Worm (Caenorhabditis elegans) whole organism, L1 larva: ENCODE results near the gene clec-70.
"Not testable (repeated sequence)": the region's sequence is repeated elsewhere in the genome, so short reads cannot be mapped to it uniquely, and the experiment has no call there.

Source experiments
- C04F5.9 ChIP-seq: sonication (generic microtip); optimal IDR thresholded peaks from 2 replicates; lab custom pipeline; 2016; ENCODE audit warnings: missing genetic modification characterization, missing compliant biosample characterization
- F16B12.6 ChIP-seq: fragments of 150-350 bp; optimal IDR thresholded peaks from 2 replicates; lab custom pipeline; 2014; ENCODE audit warnings: missing biosample characterization, missing genetic modification characterization
- alr-1 ChIP-seq: fragments of 200-800 bp; sonication (Bioruptor generic); optimal IDR thresholded peaks from 2 replicates; lab custom pipeline; 2018; ENCODE audit warnings: borderline replicate concordance, mild to moderate bottlenecking, missing genetic modification characterization, missing compliant biosample characterization
- ama-1 ChIP-seq: fragments of 150-350 bp; optimal IDR thresholded peaks from 2 replicates; lab custom pipeline; 2014
- blmp-1 ChIP-seq: fragments of 150-350 bp; optimal IDR thresholded peaks from 2 replicates; lab custom pipeline; 2014; ENCODE audit warnings: missing biosample characterization, missing genetic modification characterization
- ceh-8 ChIP-seq: fragments of 200-800 bp; sonication (Bioruptor generic); optimal IDR thresholded peaks from 2 replicates; lab custom pipeline; 2018; ENCODE audit warnings: mild to moderate bottlenecking, missing genetic modification characterization, moderate library complexity, missing compliant biosample characterization
- ceh-90 ChIP-seq: sonication (generic microtip); optimal IDR thresholded peaks from 2 replicates; lab custom pipeline; 2016; ENCODE audit warnings: missing genetic modification characterization, missing compliant biosample characterization
- egl-13 ChIP-seq: sonication (generic microtip); optimal IDR thresholded peaks from 2 replicates; lab custom pipeline; 2016; ENCODE audit warnings: missing genotype, missing genetic modification reagents, missing genetic modification characterization, missing compliant biosample characterization
- elt-2 ChIP-seq: sonication (generic microtip); optimal IDR thresholded peaks from 2 replicates; lab custom pipeline; 2016; ENCODE audit warnings: missing genetic modification characterization, mild to moderate bottlenecking, inconsistent platforms, missing compliant biosample characterization, missing genetic modification reagents
- ets-5 ChIP-seq: fragments of 200-800 bp; sonication (Bioruptor generic); IDR thresholded peaks from 2 replicates; pipeline ENCODE4 v1.3.6; 2022; ENCODE audit warnings: missing genetic modification characterization, missing compliant biosample characterization
- fkh-10 ChIP-seq: sonication (generic microtip); optimal IDR thresholded peaks from 2 replicates; lab custom pipeline; 2017; ENCODE audit warnings: missing biosample characterization, missing genetic modification reagents, missing genetic modification characterization
- fos-1 ChIP-seq: fragments of 150-350 bp; optimal IDR thresholded peaks from 2 replicates; lab custom pipeline; 2014; ENCODE audit warnings: missing biosample characterization, missing genetic modification characterization
- grh-1 ChIP-seq: fragments of 200-800 bp; sonication (Bioruptor generic); IDR thresholded peaks from 2 replicates; pipeline ENCODE4 v1.3.6; 2022; ENCODE audit warnings: missing genetic modification reagents, missing genetic modification characterization, missing compliant biosample characterization
- hlh-4 ChIP-seq: sonication (generic microtip); optimal IDR thresholded peaks from 2 replicates; lab custom pipeline; 2016; ENCODE audit warnings: mild to moderate bottlenecking, missing genetic modification characterization, missing compliant biosample characterization
- jun-1 ChIP-seq: fragments of 150-350 bp; optimal IDR thresholded peaks from 2 replicates; lab custom pipeline; 2014; ENCODE audit warnings: missing biosample characterization, missing genetic modification reagents, missing genetic modification characterization
- lir-3 ChIP-seq: sonication (generic microtip); optimal IDR thresholded peaks from 2 replicates; lab custom pipeline; 2016; ENCODE audit warnings: mild to moderate bottlenecking, missing genetic modification characterization, moderate library complexity, missing compliant biosample characterization; ENCODE audit not compliant: poor library complexity
- lsy-2 ChIP-seq, 2 experiments: fragments of 150-350 bp; optimal IDR thresholded peaks; 2 replicates each; lab custom pipeline; 2014; ENCODE audit warnings: missing biosample characterization in 2 of 2, missing genetic modification characterization in 2 of 2
- mab-9 ChIP-seq: fragments of 200-800 bp; sonication (Bioruptor generic); IDR thresholded peaks from 2 replicates; pipeline ENCODE4 v1.3.6; 2022; ENCODE audit warnings: missing genetic modification reagents, missing genetic modification characterization, missing compliant biosample characterization
- mef-2 ChIP-seq: fragments of 150-350 bp; optimal IDR thresholded peaks from 2 replicates; lab custom pipeline; 2014; ENCODE audit warnings: missing biosample characterization, missing genetic modification characterization
- mep-1 ChIP-seq: fragments of 150-350 bp; optimal IDR thresholded peaks from 2 replicates; lab custom pipeline; 2014; ENCODE audit warnings: missing biosample characterization, missing genetic modification characterization
- nhr-19 ChIP-seq: fragments of 200-800 bp; sonication (Bioruptor generic); conservative IDR thresholded peaks from 2 replicates; pipeline ENCODE4 v1.3.6; 2022; ENCODE audit warnings: missing genetic modification characterization, missing compliant biosample characterization
- nhr-237 ChIP-seq: fragments of 150-350 bp; optimal IDR thresholded peaks from 2 replicates; lab custom pipeline; 2014; ENCODE audit warnings: missing biosample characterization, missing genetic modification characterization
- nhr-71 ChIP-seq: sonication (generic microtip); optimal IDR thresholded peaks from 2 replicates; lab custom pipeline; 2016; ENCODE audit warnings: mild to moderate bottlenecking, missing genetic modification characterization, moderate library complexity, missing compliant biosample characterization
- nhr-76 ChIP-seq: sonication (generic microtip); optimal IDR thresholded peaks from 2 replicates; lab custom pipeline; 2017; ENCODE audit warnings: missing biosample characterization, missing genetic modification characterization
- nhr-84 ChIP-seq: sonication (generic microtip); optimal IDR thresholded peaks from 2 replicates; lab custom pipeline; 2017; ENCODE audit warnings: missing biosample characterization, missing genetic modification characterization
- nhr-85 ChIP-seq: sonication (generic microtip); peaks from one replicate; lab custom pipeline; 2016; ENCODE audit warnings: missing genetic modification characterization, inconsistent platforms, missing compliant biosample characterization
- pax-3 ChIP-seq: fragments of 200-800 bp; sonication (Bioruptor generic); optimal IDR thresholded peaks from 2 replicates; lab custom pipeline; 2018; ENCODE audit warnings: mild to moderate bottlenecking, missing genetic modification characterization, moderate library complexity, missing compliant biosample characterization
- rnt-1 ChIP-seq: sonication (generic microtip); optimal IDR thresholded peaks from 2 replicates; lab custom pipeline; 2016; ENCODE audit warnings: mild to moderate bottlenecking, missing genetic modification characterization, moderate library complexity, missing compliant biosample characterization
- skn-1 ChIP-seq: fragments of 150-350 bp; optimal IDR thresholded peaks from 2 replicates; lab custom pipeline; 2014; ENCODE audit warnings: missing biosample characterization, missing genetic modification characterization
- snpc-4 ChIP-seq: fragments of 150-350 bp; optimal IDR thresholded peaks from 2 replicates; lab custom pipeline; 2014; ENCODE audit warnings: missing biosample characterization, missing genetic modification characterization
- sup-37 ChIP-seq: fragments of 200-800 bp; sonication (Bioruptor generic); optimal IDR thresholded peaks from 2 replicates; lab custom pipeline; 2018; ENCODE audit warnings: mild to moderate bottlenecking, missing genetic modification characterization, missing compliant biosample characterization
- unc-130 ChIP-seq: fragments of 150-350 bp; optimal IDR thresholded peaks from 2 replicates; lab custom pipeline; 2017; ENCODE audit warnings: missing biosample characterization, missing genetic modification characterization, inconsistent platforms
- unc-30 ChIP-seq: sonication (generic microtip); optimal IDR thresholded peaks from 2 replicates; lab custom pipeline; 2017; ENCODE audit warnings: missing biosample characterization, missing genetic modification characterization
- unc-62 ChIP-seq: fragments of 150-350 bp; optimal IDR thresholded peaks from 2 replicates; lab custom pipeline; 2014; ENCODE audit warnings: missing biosample characterization, missing genetic modification reagents, missing genetic modification characterization
- xbp-1 ChIP-seq: sonication (generic microtip); optimal IDR thresholded peaks from 2 replicates; lab custom pipeline; 2016; ENCODE audit warnings: missing genetic modification characterization, missing compliant biosample characterization

The clec-70 gene

DNA sequence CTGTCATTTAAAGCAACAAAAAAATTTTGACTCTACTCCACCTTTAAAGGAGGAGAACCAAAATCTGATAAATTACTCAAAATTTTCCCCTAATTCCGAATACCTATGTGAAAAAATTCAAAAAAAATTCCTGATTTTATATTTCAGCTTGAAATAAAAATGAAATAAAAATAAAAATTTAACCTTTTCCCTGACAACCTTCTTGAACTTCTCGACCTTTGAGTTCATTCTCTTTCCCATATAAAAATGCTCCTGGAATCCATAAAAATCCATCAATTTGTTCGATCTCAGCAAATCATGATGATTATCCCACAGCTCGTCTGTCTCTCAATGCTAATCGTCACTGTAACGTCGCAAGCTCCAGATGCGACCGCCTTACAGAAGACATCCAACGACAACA, 29.6 kb upstream of the clec-70 start, which contains the start of gene F56D6.6:
F56D6.6 (plus strand) TSS at position 301 of the 400 bp plus-strand sequence.
- no peak for TF ChIP-seq nhr-84
- no peak for TF ChIP-seq nhr-19
- no peak for TF ChIP-seq nhr-76

DNA sequence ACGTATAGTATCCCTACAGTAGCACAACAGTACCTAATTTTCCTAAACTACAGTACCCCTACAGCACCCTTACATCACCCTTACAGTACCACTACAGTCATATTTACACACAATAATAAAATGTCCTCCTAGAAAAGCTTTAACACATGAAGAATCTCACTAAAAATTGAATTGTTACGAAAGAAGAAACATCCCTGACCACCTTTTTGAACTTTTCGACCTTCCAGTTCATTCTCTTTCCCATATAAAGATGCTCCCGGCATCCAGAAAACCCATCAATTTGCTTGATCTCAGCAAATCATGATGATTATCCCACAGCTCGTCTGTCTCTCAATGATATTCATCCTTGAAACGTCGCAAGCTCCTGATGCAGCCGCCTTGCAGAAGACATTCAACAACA, 27.9 kb upstream of the clec-70 start, which contains the start of gene F56D6.21:
F56D6.21 (plus strand) TSS at position 301 of the 400 bp plus-strand sequence.
- TF ChIP-seq nhr-19 (no peak), snpc-4 (no peak)

DNA sequence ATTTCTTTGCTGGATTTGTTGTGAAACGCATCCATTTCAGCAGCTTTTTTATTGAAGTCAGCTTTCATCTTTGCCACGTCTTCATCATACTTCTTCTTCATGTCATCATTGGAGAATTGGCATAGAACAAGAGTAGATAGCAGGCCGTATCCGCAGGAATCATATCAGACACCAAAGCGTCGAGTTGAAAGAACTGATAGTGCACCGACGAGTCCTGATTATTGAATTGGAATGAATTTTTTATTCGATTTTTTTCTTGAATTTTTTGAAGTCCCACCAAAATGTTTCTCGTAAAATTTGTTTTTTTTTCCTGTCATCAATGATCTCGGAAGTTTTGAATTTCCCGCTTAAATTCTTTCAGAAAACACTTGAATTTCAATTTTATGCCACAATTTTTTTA, 26.1 kb upstream of the clec-70 start, which contains the start of gene F56D6.11:
F56D6.11 (minus strand) TSS at position 101 of the 400 bp plus-strand sequence.
- no peak for TF ChIP-seq sup-37
- no peak for TF ChIP-seq C04F5.9 (tag; lab: Kevin White, UChicago)
- TF ChIP-seq mab-9 (GFP tag; lab: Robert Waterston, UW), result no peak
- TF ChIP-seq rnt-1, result no peak
- TF ChIP-seq unc-62 (GFP tag; lab: Kevin White, UChicago), result no peak

DNA sequence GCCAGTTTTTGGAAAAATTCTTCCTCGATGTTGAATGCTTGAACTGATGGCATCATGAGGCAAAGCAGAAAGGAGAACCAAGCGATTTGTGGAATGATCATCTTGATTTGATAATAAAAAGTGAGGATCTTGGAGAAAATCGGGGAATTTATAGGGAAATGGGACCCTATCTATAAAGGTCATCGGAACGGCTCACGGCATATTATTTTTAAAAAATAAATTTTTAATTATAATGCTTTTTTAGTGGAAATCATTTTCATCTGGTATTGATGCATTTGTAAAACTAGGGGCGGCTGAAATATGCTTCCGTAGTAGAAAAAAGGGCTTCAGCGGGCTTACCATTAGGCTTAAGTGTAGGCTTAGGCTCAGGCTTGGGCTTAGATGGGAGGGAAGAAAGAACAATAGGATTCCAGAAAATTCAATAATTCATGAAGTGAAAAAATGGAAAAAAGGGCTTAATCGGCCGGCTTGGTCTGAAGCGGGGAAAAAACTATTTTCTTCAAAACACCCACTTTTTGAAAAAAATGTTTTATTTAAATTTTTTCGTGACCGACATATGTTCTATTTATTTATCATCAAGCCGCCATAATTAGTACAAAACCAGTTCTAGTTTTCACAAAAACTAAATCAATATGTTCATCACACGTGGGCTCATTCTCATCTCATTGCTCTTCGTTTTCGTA, 24.9 kb upstream of the clec-70 start, which contains the start of the genes F56D6.22 and F56D6.12:
F56D6.22 (minus strand) TSS at position 101 of the 683 bp plus-strand sequence.
F56D6.12 (plus strand) TSS at position 633 of the 683 bp plus-strand sequence.
- TF ChIP-seq snpc-4, result no peak
- no peak for TF ChIP-seq ceh-8 (GFP tag; lab: Kevin White, UChicago)
- TF ChIP-seq unc-30 (tag; lab: Kevin White, UChicago), result no peak
- no peak for TF ChIP-seq nhr-84
- TF ChIP-seq ets-5 (GFP tag; lab: Robert Waterston, UW), result no peak
- TF ChIP-seq jun-1 (tag; lab: Kevin White, UChicago), result no peak
- TF ChIP-seq nhr-237, result no peak
- no peak for TF ChIP-seq ceh-90
- no peak for TF ChIP-seq lir-3 (tag; lab: Kevin White, UChicago)
- no peak for TF ChIP-seq blmp-1 (tag; lab: Kevin White, UChicago)
- no peak for TF ChIP-seq fkh-10
- TF ChIP-seq mep-1, result no peak
- TF ChIP-seq nhr-85 (tag; lab: Kevin White, UChicago), result no peak
- no peak for TF ChIP-seq pax-3
- TF ChIP-seq skn-1 (tag; lab: Kevin White, UChicago), result no peak

DNA sequence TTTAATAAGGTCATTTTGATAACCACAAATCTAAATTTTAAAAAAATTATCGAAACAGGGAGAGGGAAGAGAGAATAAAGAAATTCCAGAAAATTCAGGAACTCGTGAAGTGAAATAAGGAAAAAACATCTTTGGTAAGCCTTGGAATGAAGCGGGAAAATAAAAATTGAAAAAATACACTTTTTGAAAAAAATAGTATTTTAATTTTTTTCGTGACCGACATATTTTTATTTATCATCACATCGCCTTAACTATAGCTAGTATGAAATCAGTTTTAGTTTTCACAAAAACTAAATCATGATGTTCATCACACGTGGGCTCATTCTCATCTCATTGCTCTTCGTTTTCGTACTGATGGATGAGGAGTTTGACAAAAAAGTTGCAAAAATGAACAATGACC, 23.4 kb upstream of the clec-70 start, which contains the start of gene F56D6.13:
F56D6.13 (plus strand) TSS at position 301 of the 400 bp plus-strand sequence.
- TF ChIP-seq unc-62 (GFP tag; lab: Kevin White, UChicago), result no peak
- TF ChIP-seq, all 84 proteins: peak for 0

DNA sequence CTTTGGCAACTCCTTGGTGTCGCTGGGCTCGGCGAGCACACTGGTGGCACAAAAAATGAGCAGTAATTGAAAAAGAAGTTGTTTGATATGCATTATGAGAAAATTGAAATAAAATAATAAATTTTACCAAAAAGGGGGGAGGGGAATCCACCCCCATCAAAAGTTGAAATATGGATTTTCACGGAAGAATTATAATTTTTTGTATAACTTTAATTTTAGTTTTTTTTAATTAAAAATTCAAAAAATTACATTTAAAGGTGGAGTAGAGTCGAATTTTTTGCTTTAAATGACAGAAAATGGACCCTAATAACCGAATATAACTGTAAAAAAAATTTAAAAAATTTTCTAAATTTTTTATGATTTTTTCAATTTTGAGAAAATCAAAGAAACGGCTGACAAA, 20.7 kb upstream of the clec-70 start, which contains the start of gene F56D6.18:
F56D6.18 (minus strand) TSS at position 101 of the 400 bp plus-strand sequence.
- TF ChIP-seq fos-1 (tag; lab: Kevin White, UChicago); F16B12.6 (tag; lab: Kevin White, UChicago); lsy-2 (tag; optimal IDR thresholded peaks at IDR 0.05; lab: Kevin White, UChicago): not testable (repeated sequence)

DNA sequence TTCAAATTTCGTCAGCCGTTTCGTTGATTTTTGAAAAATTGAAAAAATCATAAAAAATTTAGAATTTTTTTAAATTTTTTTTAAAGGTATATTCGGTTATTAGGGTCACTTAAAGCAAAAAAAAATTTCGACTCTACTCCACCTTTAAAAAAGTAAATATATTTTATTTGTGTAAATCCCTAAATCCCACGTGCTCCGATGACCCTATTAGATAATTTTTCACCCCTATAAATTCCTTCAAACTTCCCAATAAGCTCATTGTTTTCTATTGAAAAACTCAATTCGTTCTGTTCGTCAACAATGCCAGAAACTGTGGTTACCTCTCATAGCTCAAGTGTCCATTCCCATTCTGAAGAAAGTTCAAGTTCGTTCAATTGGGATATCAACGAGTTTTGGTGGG, 19.9 kb upstream of the clec-70 start, which contains the start of gene F56D6.20:
F56D6.20 (plus strand) TSS at position 301 of the 400 bp plus-strand sequence.
- TF ChIP-seq blmp-1 (tag; lab: Kevin White, UChicago), result no peak
- no peak for TF ChIP-seq egl-13 (tag; lab: Kevin White, UChicago)
- no peak for TF ChIP-seq mef-2 (tag; lab: Kevin White, UChicago)
- TF ChIP-seq nhr-85 (tag; lab: Kevin White, UChicago), result no peak
- TF ChIP-seq grh-1, result no peak
- TF ChIP-seq unc-62 (GFP tag; lab: Kevin White, UChicago), result no peak
- TF ChIP-seq elt-2 (tag; lab: Kevin White, UChicago), result no peak
- TF ChIP-seq hlh-4, result no peak
- TF ChIP-seq ama-1 (lab: Kevin White, UChicago), result no peak
- no peak for TF ChIP-seq unc-130 (tag; lab: Kevin White, UChicago)
- TF ChIP-seq alr-1 (tag; lab: Kevin White, UChicago), result no peak
- no peak for TF ChIP-seq xbp-1 (tag; lab: Kevin White, UChicago)
- TF ChIP-seq nhr-71 (tag; lab: Kevin White, UChicago), result no peak
